Worm (Caenorhabditis elegans) whole organism, late embryonic: ENCODE data around the gene enri-2.

Experiments
- F13H6.1 ChIP-seq: sonication (generic microtip); optimal IDR thresholded peaks from 2 replicates; lab custom pipeline; 2016; ENCODE audit warnings: missing genetic modification characterization, missing compliant biosample characterization
- K09A11.1 ChIP-seq: sonication (generic microtip); optimal IDR thresholded peaks from 2 replicates; lab custom pipeline; 2017; ENCODE audit warnings: antibody characterized with exemption, mild to moderate bottlenecking, missing genetic modification characterization, missing compliant biosample characterization; ENCODE audit not compliant: insufficient read depth
- elt-2 ChIP-seq: sonication (generic microtip); optimal IDR thresholded peaks from 2 replicates; lab custom pipeline; 2016; ENCODE audit warnings: missing genetic modification reagents, missing genetic modification characterization, missing compliant biosample characterization
- eyg-1 ChIP-seq: sonication (generic microtip); optimal IDR thresholded peaks from 2 replicates; lab custom pipeline; 2016; ENCODE audit warnings: missing genotype, missing genetic modification characterization, missing compliant biosample characterization
- madf-2 ChIP-seq: sonication (generic microtip); optimal IDR thresholded peaks from 2 replicates; lab custom pipeline; 2017; ENCODE audit warnings: missing genetic modification characterization, missing compliant biosample characterization
- nfya-1 ChIP-seq: sonication (generic microtip); optimal IDR thresholded peaks from 2 replicates; lab custom pipeline; 2017; ENCODE audit warnings: missing genetic modification characterization, mild to moderate bottlenecking, missing compliant biosample characterization, antibody characterized with exemption, moderate library complexity
- odd-2 ChIP-seq: sonication (generic microtip); optimal IDR thresholded peaks from 2 replicates; lab custom pipeline; 2017; ENCODE audit warnings: antibody characterized with exemption, mild to moderate bottlenecking, missing genetic modification characterization, missing compliant biosample characterization
- pha-4 ChIP-seq: fragments of 150-350 bp; optimal IDR thresholded peaks from 2 replicates; lab custom pipeline; 2018; ENCODE audit warnings: missing biosample characterization, missing genetic modification reagents, missing genetic modification characterization

DNA sequence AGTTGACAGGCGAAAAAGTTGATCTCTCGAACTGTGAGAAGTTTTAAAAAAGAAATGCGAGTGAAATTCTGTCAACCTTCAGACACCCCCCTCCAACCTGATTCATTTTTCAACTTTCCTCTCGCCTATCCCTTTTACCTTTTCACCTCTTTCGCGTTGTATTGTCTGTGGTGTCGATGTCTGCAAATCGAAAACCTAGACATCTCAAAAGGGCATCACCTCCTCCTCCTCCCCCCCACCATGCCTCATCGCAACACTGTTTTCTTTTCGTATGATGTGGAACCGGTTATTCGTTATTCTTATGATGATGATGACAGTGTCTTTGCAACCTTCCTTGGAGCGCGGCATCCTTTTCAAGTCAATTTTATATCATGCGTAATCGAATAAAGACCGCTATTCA lies 37.7 kb upstream of the enri-2 start:
- TF ChIP-seq F13H6.1 (tag; lab: Kevin White, UChicago) (no peak), pha-4 (tag; lab: Kevin White, UChicago) (no peak), eyg-1 (tag; lab: Kevin White, UChicago) (no peak), nfya-1 (tag; lab: Kevin White, UChicago) (no peak), madf-2 (tag; lab: Kevin White, UChicago) (no peak), elt-2 (tag; lab: Kevin White, UChicago) (no peak), K09A11.1 (tag; lab: Kevin White, UChicago) (no peak), odd-2 (no peak)
